Worm (Caenorhabditis elegans): ENCODE measurements around the gene psd-1.

Gene psd-1

ce11 chrIII:7234148-7234547 is 41.0 kb downstream of the psd-1 start, which contains the start of gene ndus-8 (continued):
- TF ChIP-seq elt-2 (tag; optimal IDR thresholded peaks at IDR 0.05) = peak; percentile 35
- no peak for TF ChIP-seq pax-3 (tag; optimal IDR thresholded peaks at IDR 0.05)
- peak; percentile 41 for TF ChIP-seq lin-13 (GFP tag; optimal IDR thresholded peaks at IDR 0.05)
- TF ChIP-seq C34B4.2 (tag; optimal IDR thresholded peaks at IDR 0.05) = no peak
- TF ChIP-seq sox-4 (tag; optimal IDR thresholded peaks at IDR 0.05) = no peak
- TF ChIP-seq swsn-7 (tag; optimal IDR thresholded peaks at IDR 0.05) = peak; percentile 78
- TF ChIP-seq ztf-11 (tag; optimal IDR thresholded peaks at IDR 0.05) = peak in 1 of 2 experiments; percentile 39
- no peak for TF ChIP-seq lin-14 (GFP tag; optimal IDR thresholded peaks at IDR 0.05)
- TF ChIP-seq egl-13 (tag; optimal IDR thresholded peaks at IDR 0.05) = peak; percentile 18
- TF ChIP-seq tlp-1 (tag; optimal IDR thresholded peaks at IDR 0.05) = no peak
- peak; percentile 57 for TF ChIP-seq hpl-2 (GFP tag; optimal IDR thresholded peaks at IDR 0.05)
- TF ChIP-seq ceh-88 (GFP tag; IDR thresholded peaks at IDR 0.05) = no peak
- no peak for TF ChIP-seq efl-3 (GFP tag; optimal IDR thresholded peaks at IDR 0.05)
- peak; percentile 81 for TF ChIP-seq nhr-20 (tag; optimal IDR thresholded peaks at IDR 0.05)
- peak in 2 of 3 experiments; percentile 47 to 77 for TF ChIP-seq ceh-82 (tag; optimal IDR thresholded peaks at IDR 0.05)
- peak; percentile 17 for TF ChIP-seq jun-1 (tag; optimal IDR thresholded peaks at IDR 0.05)
- peak; percentile 82 for TF ChIP-seq nhr-71 (tag; optimal IDR thresholded peaks at IDR 0.05)
- no peak for TF ChIP-seq ceh-8 (GFP tag; optimal IDR thresholded peaks at IDR 0.05)
- no peak for TF ChIP-seq aha-1 (tag; optimal IDR thresholded peaks at IDR 0.05)
- no peak for TF ChIP-seq fkh-4 (tag; optimal IDR thresholded peaks at IDR 0.05; ENCODE audit: borderline replicate concordance)
- no peak for TF ChIP-seq nhr-77 (tag; optimal IDR thresholded peaks at IDR 0.05)
- TF ChIP-seq skn-1 (tag; optimal IDR thresholded peaks at IDR 0.05) = peak; percentile 57
- TF ChIP-seq fos-1 (tag; optimal IDR thresholded peaks at IDR 0.05) = no peak
- TF ChIP-seq zag-1 (tag; optimal IDR thresholded peaks at IDR 0.05) = no peak
- TF ChIP-seq elt-3 (tag; optimal IDR thresholded peaks at IDR 0.05) = peak in 1 of 6 experiments; percentile 53
- peak; percentile 95 for TF ChIP-seq mep-1 (tag; optimal IDR thresholded peaks at IDR 0.05)
- peak; percentile 78 for TF ChIP-seq dsc-1 (tag; optimal IDR thresholded peaks at IDR 0.05)
- peak; percentile 90 for TF ChIP-seq unc-130 (tag; optimal IDR thresholded peaks at IDR 0.05)
- TF ChIP-seq xbp-1 (tag; optimal IDR thresholded peaks at IDR 0.05) = peak; percentile 74
- no peak for TF ChIP-seq unc-30 (tag; optimal IDR thresholded peaks at IDR 0.05)
- TF ChIP-seq snu-23 (GFP tag; optimal IDR thresholded peaks at IDR 0.05) = peak; percentile 85
- TF ChIP-seq unc-86 (tag; optimal IDR thresholded peaks at IDR 0.05) = peak; percentile 56
- TF ChIP-seq egl-27 (tag; optimal IDR thresholded peaks at IDR 0.05) = no peak
- TF ChIP-seq nhr-28 (tag; optimal IDR thresholded peaks at IDR 0.05) = no peak
- TF ChIP-seq mab-9 (GFP tag; IDR thresholded peaks at IDR 0.05) = no peak
- TF ChIP-seq lin-15B (tag; optimal IDR thresholded peaks at IDR 0.05) = peak; percentile 39
- no peak for TF ChIP-seq nhr-12 (tag; optimal IDR thresholded peaks at IDR 0.05)
- peak; percentile 77 to 80 for TF ChIP-seq lin-35 (GFP tag; optimal IDR thresholded peaks at IDR 0.05)
- no peak for TF ChIP-seq vab-15 (tag; optimal IDR thresholded peaks at IDR 0.05)
- TF ChIP-seq sup-37 (GFP tag; optimal IDR thresholded peaks at IDR 0.05) = no peak
- peak; percentile 76 for TF ChIP-seq nhr-47 (tag; optimal IDR thresholded peaks at IDR 0.05)
- no peak for TF ChIP-seq ceh-63 (GFP tag; optimal IDR thresholded peaks at IDR 0.05)
- peak; percentile 79 for TF ChIP-seq C16A3.4 (tag; optimal IDR thresholded peaks at IDR 0.05)
- TF ChIP-seq mdl-1 (tag; optimal IDR thresholded peaks at IDR 0.05) = peak in 1 of 2 experiments; percentile 57
- TF ChIP-seq nhr-237 (tag; optimal IDR thresholded peaks at IDR 0.05) = no peak
- peak; percentile 35 for TF ChIP-seq zip-4 (GFP tag; optimal IDR thresholded peaks at IDR 0.05)
- TF ChIP-seq nhr-11 (tag; optimal IDR thresholded peaks at IDR 0.05) = no peak
- peak; percentile 37 for TF ChIP-seq isw-1 (GFP tag; IDR thresholded peaks at IDR 0.05)
- no peak for TF ChIP-seq nhr-84 (tag; optimal IDR thresholded peaks at IDR 0.05)
- TF ChIP-seq ces-1 (GFP tag; optimal IDR thresholded peaks at IDR 0.05) = no peak
- no peak for TF ChIP-seq aly-2 (tag; optimal IDR thresholded peaks at IDR 0.05)
- no peak for TF ChIP-seq ztf-4 (tag; optimal IDR thresholded peaks at IDR 0.05)
- peak; percentile 43 for TF ChIP-seq lin-39 (tag; optimal IDR thresholded peaks at IDR 0.05)

Data from whole organism, L1 larva.